Worm (Caenorhabditis elegans) whole organism, L2 larva: ENCODE measurements around the gene F42H10.6.

ENCODE experiments used
- C34F6.9 ChIP-seq: fragments of 150-350 bp; optimal IDR thresholded peaks from 2 replicates; lab custom pipeline; 2014; ENCODE audit warnings: missing biosample characterization, missing genetic modification characterization
- F13H6.1 ChIP-seq: sonication (generic microtip); optimal IDR thresholded peaks from 2 replicates; lab custom pipeline; 2016; ENCODE audit warnings: missing genetic modification characterization, missing compliant biosample characterization
- R02D3.7 ChIP-seq: fragments of 150-350 bp; optimal IDR thresholded peaks from 2 replicates; lab custom pipeline; 2014; ENCODE audit warnings: missing biosample characterization, missing genetic modification characterization
- Y55F3AM.14 ChIP-seq: fragments of 200-800 bp; sonication (Bioruptor generic); optimal IDR thresholded peaks from 2 replicates; lab custom pipeline; 2018; ENCODE audit warnings: mild to moderate bottlenecking, missing genetic modification characterization, missing compliant biosample characterization
- ZK546.5 ChIP-seq: sonication (generic microtip); optimal IDR thresholded peaks from 2 replicates; lab custom pipeline; 2017; ENCODE audit warnings: missing biosample characterization, missing genetic modification characterization
- alr-1 ChIP-seq: fragments of 150-350 bp; optimal IDR thresholded peaks from 2 replicates; lab custom pipeline; 2014; ENCODE audit warnings: missing biosample characterization, missing genetic modification characterization
- aly-2 ChIP-seq: fragments of 150-350 bp; optimal IDR thresholded peaks from 2 replicates; lab custom pipeline; 2014; ENCODE audit warnings: missing biosample characterization, missing genetic modification characterization
- ama-1 ChIP-seq: fragments of 150-350 bp; optimal IDR thresholded peaks from 2 replicates; lab custom pipeline; 2018; ENCODE audit warnings: inconsistent platforms
- blmp-1 ChIP-seq: sonication (generic microtip); optimal IDR thresholded peaks from 2 replicates; lab custom pipeline; 2017; ENCODE audit warnings: missing genetic modification characterization, mild to moderate bottlenecking, missing compliant biosample characterization, antibody characterized with exemption, moderate library complexity; ENCODE audit not compliant: insufficient read depth
- ceh-16 ChIP-seq: fragments of 150-350 bp; optimal IDR thresholded peaks from 2 replicates; lab custom pipeline; 2014; ENCODE audit warnings: missing biosample characterization, missing genetic modification characterization
- ceh-82 ChIP-seq: fragments of 150-350 bp; optimal IDR thresholded peaks from 2 replicates; lab custom pipeline; 2014; ENCODE audit warnings: missing biosample characterization, missing genetic modification characterization
- crh-2 ChIP-seq: sonication (generic microtip); optimal IDR thresholded peaks from 2 replicates; lab custom pipeline; 2017; ENCODE audit warnings: missing biosample characterization, missing genetic modification characterization
- dmd-4 ChIP-seq: sonication (generic microtip); optimal IDR thresholded peaks from 2 replicates; lab custom pipeline; 2017; ENCODE audit warnings: missing biosample characterization, missing genetic modification characterization
- egl-27 ChIP-seq: sonication (generic microtip); optimal IDR thresholded peaks from 3 replicates; lab custom pipeline; 2017; ENCODE audit warnings: missing biosample characterization, missing genetic modification reagents, missing genetic modification characterization
- elt-1 ChIP-seq: fragments of 150-350 bp; optimal IDR thresholded peaks from 2 replicates; lab custom pipeline; 2014; ENCODE audit warnings: missing biosample characterization, missing genetic modification characterization
- elt-3 ChIP-seq: sonication (generic microtip); optimal IDR thresholded peaks from 2 replicates; lab custom pipeline; 2017; ENCODE audit warnings: missing biosample characterization, missing genetic modification characterization
- fos-1 ChIP-seq: fragments of 150-350 bp; optimal IDR thresholded peaks from 2 replicates; lab custom pipeline; 2014; ENCODE audit warnings: missing biosample characterization, missing genetic modification characterization
- gmeb-1 ChIP-seq: fragments of 150-350 bp; optimal IDR thresholded peaks from 2 replicates; lab custom pipeline; 2014; ENCODE audit warnings: missing biosample characterization, missing genetic modification characterization
- lin-11 ChIP-seq: fragments of 150-350 bp; sonication (generic microtip); optimal IDR thresholded peaks from 2 replicates; lab custom pipeline; 2014; ENCODE audit warnings: missing biosample characterization, missing genetic modification characterization, inconsistent platforms, mixed read lengths
- lin-13 ChIP-seq: fragments of 150-350 bp; optimal IDR thresholded peaks from 2 replicates; lab custom pipeline; 2014; ENCODE audit warnings: missing biosample characterization, missing genetic modification reagents, missing genetic modification characterization
- lin-39 ChIP-seq: fragments of 150-350 bp; optimal IDR thresholded peaks from 2 replicates; lab custom pipeline; 2014; ENCODE audit warnings: missing biosample characterization, missing genetic modification reagents, missing genetic modification characterization
- lsy-2 ChIP-seq, 2 experiments: fragments of 150-350 bp in 1 of 2; sonication (generic microtip) in 1 of 2; optimal IDR thresholded peaks; 2 replicates each; lab custom pipeline; 2014 to 2017; ENCODE audit warnings: missing biosample characterization in 2 of 2, missing genetic modification characterization in 2 of 2
- mab-5 ChIP-seq: fragments of 150-350 bp; optimal IDR thresholded peaks from 2 replicates; lab custom pipeline; 2014; ENCODE audit warnings: missing biosample characterization, missing genetic modification characterization
- mbf-1 ChIP-seq: sonication (generic microtip); optimal IDR thresholded peaks from 2 replicates; lab custom pipeline; 2017; ENCODE audit warnings: missing biosample characterization, missing genetic modification characterization
- mdl-1 ChIP-seq, 2 experiments: fragments of 150-350 bp in 1 of 2; sonication (generic microtip) in 1 of 2; optimal IDR thresholded peaks; 2 replicates each; lab custom pipeline; 2017; ENCODE audit warnings: missing biosample characterization in 2 of 2, missing genetic modification characterization in 2 of 2
- nhr-10 ChIP-seq: sonication (generic microtip); optimal IDR thresholded peaks from 2 replicates; lab custom pipeline; 2017; ENCODE audit warnings: missing biosample characterization, missing genetic modification characterization
- nhr-11 ChIP-seq: fragments of 150-350 bp; optimal IDR thresholded peaks from 2 replicates; lab custom pipeline; 2014; ENCODE audit warnings: missing biosample characterization, missing genetic modification characterization
- nhr-12 ChIP-seq: fragments of 150-350 bp; optimal IDR thresholded peaks from 2 replicates; lab custom pipeline; 2014; ENCODE audit warnings: missing biosample characterization, missing genetic modification characterization
- nhr-129 ChIP-seq: fragments of 150-350 bp; optimal IDR thresholded peaks from 2 replicates; lab custom pipeline; 2014; ENCODE audit warnings: missing biosample characterization, missing genetic modification characterization
- nhr-21 ChIP-seq: fragments of 150-350 bp; optimal IDR thresholded peaks from 2 replicates; lab custom pipeline; 2014; ENCODE audit warnings: missing biosample characterization, missing genetic modification characterization
- nhr-23 ChIP-seq: fragments of 150-350 bp; optimal IDR thresholded peaks from 2 replicates; lab custom pipeline; 2014; ENCODE audit warnings: missing biosample characterization, missing genetic modification reagents, missing genetic modification characterization
- nhr-237 ChIP-seq: fragments of 150-350 bp; optimal IDR thresholded peaks from 2 replicates; lab custom pipeline; 2014; ENCODE audit warnings: missing biosample characterization, missing genetic modification characterization
- nhr-25 ChIP-seq: fragments of 150-350 bp; sonication (generic microtip); optimal IDR thresholded peaks from 3 replicates; lab custom pipeline; 2014; ENCODE audit warnings: missing biosample characterization, missing genetic modification characterization
- nhr-6 ChIP-seq: fragments of 150-350 bp; optimal IDR thresholded peaks from 2 replicates; lab custom pipeline; 2014; ENCODE audit warnings: missing biosample characterization, missing genetic modification characterization
- nhr-77 ChIP-seq: fragments of 150-350 bp; optimal IDR thresholded peaks from 2 replicates; lab custom pipeline; 2014; ENCODE audit warnings: missing biosample characterization, missing genetic modification characterization
- peb-1 ChIP-seq: fragments of 150-350 bp; optimal IDR thresholded peaks from 2 replicates; lab custom pipeline; 2014; ENCODE audit warnings: missing biosample characterization, missing genetic modification characterization
- sem-4 ChIP-seq: fragments of 150-350 bp; optimal IDR thresholded peaks from 2 replicates; lab custom pipeline; 2014; ENCODE audit warnings: missing biosample characterization, missing genetic modification reagents, missing genetic modification characterization
- skn-1 ChIP-seq: sonication (generic microtip); optimal IDR thresholded peaks from 2 replicates; lab custom pipeline; 2017; ENCODE audit warnings: missing biosample characterization, missing genetic modification characterization
- sma-3 ChIP-seq: sonication (generic microtip); optimal IDR thresholded peaks from 2 replicates; lab custom pipeline; 2016; ENCODE audit warnings: missing genetic modification reagents, missing genetic modification characterization, missing compliant biosample characterization
- sma-9 ChIP-seq, 2 experiments: fragments of 150-350 bp in 1 of 2; sonication (generic microtip) in 1 of 2; optimal IDR thresholded peaks; 2 replicates each; lab custom pipeline; 2014 to 2016; ENCODE audit warnings: missing genetic modification characterization in 2 of 2, mild to moderate bottlenecking in 1 of 2, missing biosample characterization in 1 of 2, missing compliant biosample characterization in 1 of 2, missing genetic modification reagents in 1 of 2, moderate library complexity in 1 of 2
- snpc-4 ChIP-seq: fragments of 150-350 bp; optimal IDR thresholded peaks from 2 replicates; lab custom pipeline; 2014; ENCODE audit warnings: missing biosample characterization, missing genetic modification characterization
- unc-39 ChIP-seq: fragments of 150-350 bp; optimal IDR thresholded peaks from 2 replicates; lab custom pipeline; 2014; ENCODE audit warnings: missing biosample characterization, missing genetic modification characterization
- unc-55 ChIP-seq: fragments of 150-350 bp; sonication (generic microtip); optimal IDR thresholded peaks from 3 replicates; lab custom pipeline; 2014; ENCODE audit warnings: missing biosample characterization, missing genetic modification reagents, missing genetic modification characterization
- unc-62 ChIP-seq: fragments of 150-350 bp; optimal IDR thresholded peaks from 2 replicates; lab custom pipeline; 2014; ENCODE audit warnings: missing biosample characterization, missing genetic modification reagents, missing genetic modification characterization
- zag-1 ChIP-seq: fragments of 150-350 bp; optimal IDR thresholded peaks from 2 replicates; lab custom pipeline; 2014; ENCODE audit warnings: missing biosample characterization, missing genetic modification characterization
- ztf-1 ChIP-seq: fragments of 200-800 bp; sonication (Bioruptor generic); conservative IDR thresholded peaks from 2 replicates; pipeline ENCODE4 v1.3.6; 2022; ENCODE audit warnings: missing genetic modification characterization, missing compliant biosample characterization
- ztf-11 ChIP-seq: sonication (generic microtip); optimal IDR thresholded peaks from 2 replicates; lab custom pipeline; 2017; ENCODE audit warnings: missing biosample characterization, missing genetic modification characterization
- ztf-4 ChIP-seq: fragments of 150-350 bp; optimal IDR thresholded peaks from 2 replicates; lab custom pipeline; 2014; ENCODE audit warnings: missing biosample characterization, missing genetic modification characterization

The F42H10.6 gene

DNA sequence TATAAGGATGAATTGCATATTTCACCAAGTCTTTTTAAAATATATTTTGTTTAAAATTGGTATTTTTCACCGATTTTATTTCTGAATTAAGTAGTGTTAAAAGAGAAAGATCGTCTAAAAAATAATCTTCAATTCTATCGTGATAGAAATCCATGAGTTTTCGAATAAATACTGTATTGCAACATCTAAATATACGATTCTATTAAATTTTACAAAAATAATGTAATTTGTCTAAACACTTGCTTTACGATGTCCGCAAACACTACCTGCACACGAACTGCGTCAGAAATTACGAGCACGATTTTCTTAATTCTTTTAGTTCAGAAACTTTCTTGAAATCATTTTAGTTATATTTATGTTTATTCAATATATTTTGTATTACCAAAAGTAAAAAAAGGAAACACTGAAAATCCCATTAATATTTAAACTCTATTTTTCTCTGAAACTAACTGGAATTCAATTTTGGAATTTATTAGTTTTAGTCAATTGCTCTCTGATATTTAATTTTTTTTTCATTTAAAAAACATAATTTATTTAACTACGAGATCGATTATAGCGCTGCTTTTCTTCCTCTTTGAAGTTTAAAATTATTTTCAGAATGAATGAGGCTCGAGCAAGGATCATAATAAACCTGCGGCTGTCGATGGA lies 31.0 kb downstream of the F42H10.6 start, which contains the start of gene mrpl-32 (continued):
- no peak for TF ChIP-seq nhr-10
- TF ChIP-seq ama-1 (lab: Kevin White, UChicago) = peak; percentile 38
- no peak for TF ChIP-seq egl-27 (tag; lab: Kevin White, UChicago)
- TF ChIP-seq nhr-25 (tag; lab: Kevin White, UChicago) = no peak
- no peak for TF ChIP-seq ztf-1 (GFP tag; lab: Robert Waterston, UW)
- no peak for TF ChIP-seq ceh-82 (tag; lab: Kevin White, UChicago)
- TF ChIP-seq mdl-1 (tag; optimal IDR thresholded peaks at IDR 0.05; lab: Kevin White, UChicago) = no peak
- no peak for TF ChIP-seq ceh-16 (tag; lab: Kevin White, UChicago)
- TF ChIP-seq elt-3 (tag; lab: Kevin White, UChicago) = no peak
- no peak for TF ChIP-seq nhr-77
- no peak for TF ChIP-seq nhr-237 (tag; lab: Kevin White, UChicago)
- TF ChIP-seq gmeb-1 (tag; lab: Kevin White, UChicago) = no peak
- no peak for TF ChIP-seq Y55F3AM.14 (GFP tag; lab: Kevin White, UChicago)
- TF ChIP-seq blmp-1 (tag; lab: Kevin White, UChicago) = no peak

- peak; percentile 99 for TF ChIP-seq skn-1 (tag; lab: Kevin White, UChicago)
- TF ChIP-seq ztf-4 (tag; lab: Kevin White, UChicago) = peak; percentile 98
- TF ChIP-seq elt-1 (tag; lab: Kevin White, UChicago) = no peak
- TF ChIP-seq ceh-82 (tag; lab: Kevin White, UChicago) = peak; percentile 83
- no peak for TF ChIP-seq ztf-11 (tag; lab: Kevin White, UChicago)
- TF ChIP-seq unc-55 (GFP tag; lab: Kevin White, UChicago) = peak; percentile 99
- TF ChIP-seq nhr-11 (tag; lab: Kevin White, UChicago) = no peak
- TF ChIP-seq nhr-77 = peak; percentile 83
- no peak for TF ChIP-seq nhr-23 (tag; lab: Kevin White, UChicago)
- no peak for TF ChIP-seq ztf-1 (GFP tag; lab: Robert Waterston, UW)
- peak; percentile 96 for TF ChIP-seq sma-9 (GFP tag; optimal IDR thresholded peaks at IDR 0.05; lab: Kevin White, UChicago)
- TF ChIP-seq sma-9 (tag; optimal IDR thresholded peaks at IDR 0.05; lab: Kevin White, UChicago) = no peak
- TF ChIP-seq mdl-1 (tag; optimal IDR thresholded peaks at IDR 0.05; lab: Kevin White, UChicago) = peak in 1 of 2 experiments; percentile 31
- TF ChIP-seq zag-1 = peak; percentile 88
- TF ChIP-seq alr-1 = no peak
- peak; percentile 97 for TF ChIP-seq sma-3 (GFP tag; lab: Kevin White, UChicago)
- TF ChIP-seq lin-11 = peak; percentile 63
- peak; percentile 97 for TF ChIP-seq nhr-25 (tag; lab: Kevin White, UChicago)
- peak; percentile 85 for TF ChIP-seq nhr-10
- peak; percentile 19 for TF ChIP-seq ceh-16 (tag; lab: Kevin White, UChicago)
- peak; percentile 95 for TF ChIP-seq mab-5 (tag; lab: Kevin White, UChicago)
- TF ChIP-seq blmp-1 (tag; lab: Kevin White, UChicago) = peak; percentile 89
- TF ChIP-seq gmeb-1 (tag; lab: Kevin White, UChicago) = peak; percentile 95
- TF ChIP-seq nhr-6 (tag; lab: Kevin White, UChicago) = peak; percentile 97
- TF ChIP-seq nhr-21 (tag; lab: Kevin White, UChicago) = peak; percentile 95
- peak; percentile 96 for TF ChIP-seq ama-1 (lab: Kevin White, UChicago)
- TF ChIP-seq mbf-1 (tag; lab: Kevin White, UChicago) = no peak
- no peak for TF ChIP-seq elt-3 (tag; lab: Kevin White, UChicago)
- TF ChIP-seq lsy-2 (tag; optimal IDR thresholded peaks at IDR 0.05; lab: Kevin White, UChicago) = peak; percentile 93 to 97
- no peak for TF ChIP-seq peb-1 (tag; lab: Kevin White, UChicago)
- TF ChIP-seq lin-39 = no peak
- TF ChIP-seq aly-2 (tag; lab: Kevin White, UChicago) = no peak
- TF ChIP-seq Y55F3AM.14 (GFP tag; lab: Kevin White, UChicago) = peak; percentile 58
- peak; percentile 72 for TF ChIP-seq nhr-237 (tag; lab: Kevin White, UChicago)
- peak; percentile 97 for TF ChIP-seq sem-4 (tag; lab: Kevin White, UChicago)
- TF ChIP-seq crh-2 = peak; percentile 99
- peak; percentile 94 for TF ChIP-seq nhr-129 (tag; lab: Kevin White, UChicago)
- TF ChIP-seq dmd-4 (tag; lab: Kevin White, UChicago) = no peak
- TF ChIP-seq F13H6.1 (tag; lab: Kevin White, UChicago) = peak; percentile 92
- peak; percentile 90 for TF ChIP-seq snpc-4 (tag; lab: Kevin White, UChicago)
- TF ChIP-seq fos-1 = peak; percentile 98
- peak; percentile 64 for TF ChIP-seq R02D3.7
- peak; percentile 99 for TF ChIP-seq C34F6.9 (tag; lab: Kevin White, UChicago)
- TF ChIP-seq ZK546.5 (tag; lab: Kevin White, UChicago) = peak; percentile 69
- TF ChIP-seq egl-27 (tag; lab: Kevin White, UChicago) = peak; percentile 90
- TF ChIP-seq unc-62 (GFP tag; lab: Kevin White, UChicago) = peak; percentile 66
- peak; percentile 97 for TF ChIP-seq lin-13
- peak; percentile 6 for TF ChIP-seq nhr-12 (tag; lab: Kevin White, UChicago)
- TF ChIP-seq unc-39 = no peak
Measured at ce11 chrIII:8446940-8447403, 33.3 kb downstream of the F42H10.6 start, which contains the start of gene rpn-3. rpn-3 (plus strand) TSS chrIII:8447353.
